Worm (Caenorhabditis elegans): ENCODE results near the gene rpb-9.
A peak's percentile ranks its signal among the peaks of the same experiment; 100 is the strongest.

Gene rpb-9

ce11 chrV:8016928-8017327, 4.8 kb upstream of the rpb-9 start, which contains the start of gene sptl-2:
Gene sptl-2 (plus strand): TSS chrV:8017207.
- TF ChIP-seq lin-40 (tag; optimal IDR thresholded peaks at IDR 0.05) (no peak), nhr-80 (tag; optimal IDR thresholded peaks at IDR 0.05) (peak; percentile 31)

ce11 chrV:8014710-8015314, 2.7 kb upstream of the rpb-9 start:
- TF ChIP-seq lsl-1 (GFP tag; optimal IDR thresholded peaks at IDR 0.05) (peak; percentile 35), hsf-1 (GFP tag; IDR thresholded peaks at IDR 0.05) (peak; percentile 40; the same call in 1 of the 2 replicates), snpc-4 (GFP tag; optimal IDR thresholded peaks at IDR 0.05) (peak; percentile 74), snpc-4 (tag; optimal IDR thresholded peaks at IDR 0.05) (peak in 3 of 4 experiments; percentile 90 to 97 (median 95)), hmg-1.2 (GFP tag; IDR thresholded peaks at IDR 0.05) (peak; percentile 82), attf-6 (GFP tag; IDR thresholded peaks at IDR 0.05) (peak; percentile 47; the same call in 1 of the 2 replicates), pbrm-1 (GFP tag; IDR thresholded peaks at IDR 0.05) (peak; percentile 63), snpc-1.1 (tag; optimal IDR thresholded peaks at IDR 0.05; ENCODE audit: insufficient read depth) (peak; percentile 85), madf-6 (GFP tag; IDR thresholded peaks at IDR 0.05) (peak; percentile 8; the same call in 1 of the 2 replicates), lin-26 (GFP tag; IDR thresholded peaks at IDR 0.05) (0 out of 2 replicates have a peak, but pooled peaks have one; percentile 26), xnd-1 (tag; optimal IDR thresholded peaks at IDR 0.05) (peak; percentile 3)

ce11 chrV:8013901-8014388, 1.8 kb upstream of the rpb-9 start, which contains the start of gene Y97E10AR.6:
Gene Y97E10AR.6 (minus strand): TSS chrV:8013951.
- TF ChIP-seq mcd-1 (GFP tag; IDR thresholded peaks at IDR 0.05) (peak; percentile 61), snpc-4 (GFP tag; optimal IDR thresholded peaks at IDR 0.05) (no peak), snpc-4 (tag; optimal IDR thresholded peaks at IDR 0.05) (peak in 1 of 4 experiments; percentile 39), attf-5 (GFP tag; optimal IDR thresholded peaks at IDR 0.05) (peak; percentile 34), hlh-26 (GFP tag; conservative IDR thresholded peaks at IDR 0.05) (no peak), F52B5.7 (tag; optimal IDR thresholded peaks at IDR 0.05) (no peak), cebp-1 (GFP tag; IDR thresholded peaks at IDR 0.05) (no peak), cebp-1 (tag; optimal IDR thresholded peaks at IDR 0.05) (peak; percentile 9), nhr-80 (tag; optimal IDR thresholded peaks at IDR 0.05) (peak; percentile 38), sdz-38 (tag; optimal IDR thresholded peaks at IDR 0.05) (no peak)

ce11 chrV:8010846-8011245, 1.3 kb downstream of the rpb-9 start, which contains the start of gene lmtr-2:
Gene lmtr-2 (minus strand): TSS chrV:8011106.
- TF ChIP-seq repo-1 (tag; optimal IDR thresholded peaks at IDR 0.05) (peak; percentile 13), cebp-2 (GFP tag; IDR thresholded peaks at IDR 0.05) (0 out of 2 replicates have a peak, but pooled peaks have one; percentile 21), F39B2.1 (GFP tag; IDR thresholded peaks at IDR 0.05) (no peak), ceh-100 (GFP tag; IDR thresholded peaks at IDR 0.05) (no peak), T26A5.8 (tag; optimal IDR thresholded peaks at IDR 0.05) (no peak), hrde-1 (tag; optimal IDR thresholded peaks at IDR 0.05; ENCODE audit: borderline replicate concordance) (no peak), aptf-3 (GFP tag; IDR thresholded peaks at IDR 0.05) (no peak), attf-3 (GFP tag; conservative IDR thresholded peaks at IDR 0.05) (no peak), snpc-1.1 (tag; optimal IDR thresholded peaks at IDR 0.05; ENCODE audit: insufficient read depth) (no peak), mcd-1 (GFP tag; IDR thresholded peaks at IDR 0.05) (no peak), K12H6.12 (tag; optimal IDR thresholded peaks at IDR 0.05) (no peak), tlf-1 (GFP tag; optimal IDR thresholded peaks at IDR 0.05) (no peak), madf-6 (GFP tag; IDR thresholded peaks at IDR 0.05) (peak; percentile 20; the same call in 1 of the 2 replicates), B0035.1 (tag; optimal IDR thresholded peaks at IDR 0.05) (no peak), xnd-1 (tag; optimal IDR thresholded peaks at IDR 0.05) (no peak), ets-4 (GFP tag; optimal IDR thresholded peaks at IDR 0.05) (no peak), sdz-38 (tag; optimal IDR thresholded peaks at IDR 0.05) (no peak), F55B11.4 (tag; optimal IDR thresholded peaks at IDR 0.05; ENCODE audit: borderline replicate concordance, insufficient read depth) (no peak), ceh-91 (GFP tag; IDR thresholded peaks at IDR 0.05) (no peak), ztf-18 (tag; optimal IDR thresholded peaks at IDR 0.05) (no peak), fkh-3 (tag; optimal IDR thresholded peaks at IDR 0.05) (no peak), ccch-3 (GFP tag; optimal IDR thresholded peaks at IDR 0.05) (no peak), nhr-27 (tag; optimal IDR thresholded peaks at IDR 0.05) (no peak), Y67H2A.10 (GFP tag; conservative IDR thresholded peaks at IDR 0.05) (no peak), snpc-3.4 (tag; optimal IDR thresholded peaks at IDR 0.05) (no peak), F57C9.4 (tag; optimal IDR thresholded peaks at IDR 0.05) (no peak), nfya-2 (GFP tag; IDR thresholded peaks at IDR 0.05) (no peak)

Data from whole organism, young adult.